Worm (Caenorhabditis elegans) whole organism, L2 larva: ENCODE data around the gene cdh-10.

Experiments used
- C34F6.9 ChIP-seq: fragments of 150-350 bp; optimal IDR thresholded peaks from 2 replicates; lab custom pipeline; 2014; ENCODE audit warnings: missing biosample characterization, missing genetic modification characterization
- F13H6.1 ChIP-seq: sonication (generic microtip); optimal IDR thresholded peaks from 2 replicates; lab custom pipeline; 2016; ENCODE audit warnings: missing genetic modification characterization, missing compliant biosample characterization
- R02D3.7 ChIP-seq: fragments of 150-350 bp; optimal IDR thresholded peaks from 2 replicates; lab custom pipeline; 2014; ENCODE audit warnings: missing biosample characterization, missing genetic modification characterization
- ZK546.5 ChIP-seq: sonication (generic microtip); optimal IDR thresholded peaks from 2 replicates; lab custom pipeline; 2017; ENCODE audit warnings: missing biosample characterization, missing genetic modification characterization
- alr-1 ChIP-seq: fragments of 150-350 bp; optimal IDR thresholded peaks from 2 replicates; lab custom pipeline; 2014; ENCODE audit warnings: missing biosample characterization, missing genetic modification characterization
- ama-1 ChIP-seq: fragments of 150-350 bp; optimal IDR thresholded peaks from 2 replicates; lab custom pipeline; 2018; ENCODE audit warnings: inconsistent platforms
- ceh-16 ChIP-seq: fragments of 150-350 bp; optimal IDR thresholded peaks from 2 replicates; lab custom pipeline; 2014; ENCODE audit warnings: missing biosample characterization, missing genetic modification characterization
- crh-2 ChIP-seq: sonication (generic microtip); optimal IDR thresholded peaks from 2 replicates; lab custom pipeline; 2017; ENCODE audit warnings: missing biosample characterization, missing genetic modification characterization
- dmd-4 ChIP-seq: sonication (generic microtip); optimal IDR thresholded peaks from 2 replicates; lab custom pipeline; 2017; ENCODE audit warnings: missing biosample characterization, missing genetic modification characterization
- egl-27 ChIP-seq: sonication (generic microtip); optimal IDR thresholded peaks from 3 replicates; lab custom pipeline; 2017; ENCODE audit warnings: missing biosample characterization, missing genetic modification reagents, missing genetic modification characterization
- elt-1 ChIP-seq: fragments of 150-350 bp; optimal IDR thresholded peaks from 2 replicates; lab custom pipeline; 2014; ENCODE audit warnings: missing biosample characterization, missing genetic modification characterization
- elt-3 ChIP-seq: sonication (generic microtip); optimal IDR thresholded peaks from 2 replicates; lab custom pipeline; 2017; ENCODE audit warnings: missing biosample characterization, missing genetic modification characterization
- fos-1 ChIP-seq: fragments of 150-350 bp; optimal IDR thresholded peaks from 2 replicates; lab custom pipeline; 2014; ENCODE audit warnings: missing biosample characterization, missing genetic modification characterization
- gmeb-1 ChIP-seq: fragments of 150-350 bp; optimal IDR thresholded peaks from 2 replicates; lab custom pipeline; 2014; ENCODE audit warnings: missing biosample characterization, missing genetic modification characterization
- lin-11 ChIP-seq: fragments of 150-350 bp; sonication (generic microtip); optimal IDR thresholded peaks from 2 replicates; lab custom pipeline; 2014; ENCODE audit warnings: missing biosample characterization, missing genetic modification characterization, inconsistent platforms, mixed read lengths
- lin-13 ChIP-seq: fragments of 150-350 bp; optimal IDR thresholded peaks from 2 replicates; lab custom pipeline; 2014; ENCODE audit warnings: missing biosample characterization, missing genetic modification reagents, missing genetic modification characterization
- lsy-2 ChIP-seq, 2 experiments: fragments of 150-350 bp in 1 of 2; sonication (generic microtip) in 1 of 2; optimal IDR thresholded peaks; 2 replicates each; lab custom pipeline; 2014 to 2017; ENCODE audit warnings: missing biosample characterization in 2 of 2, missing genetic modification characterization in 2 of 2
- mab-5 ChIP-seq: fragments of 150-350 bp; optimal IDR thresholded peaks from 2 replicates; lab custom pipeline; 2014; ENCODE audit warnings: missing biosample characterization, missing genetic modification characterization
- mbf-1 ChIP-seq: sonication (generic microtip); optimal IDR thresholded peaks from 2 replicates; lab custom pipeline; 2017; ENCODE audit warnings: missing biosample characterization, missing genetic modification characterization
- nhr-10 ChIP-seq: sonication (generic microtip); optimal IDR thresholded peaks from 2 replicates; lab custom pipeline; 2017; ENCODE audit warnings: missing biosample characterization, missing genetic modification characterization
- nhr-12 ChIP-seq: fragments of 150-350 bp; optimal IDR thresholded peaks from 2 replicates; lab custom pipeline; 2014; ENCODE audit warnings: missing biosample characterization, missing genetic modification characterization
- nhr-129 ChIP-seq: fragments of 150-350 bp; optimal IDR thresholded peaks from 2 replicates; lab custom pipeline; 2014; ENCODE audit warnings: missing biosample characterization, missing genetic modification characterization
- nhr-21 ChIP-seq: fragments of 150-350 bp; optimal IDR thresholded peaks from 2 replicates; lab custom pipeline; 2014; ENCODE audit warnings: missing biosample characterization, missing genetic modification characterization
- nhr-23 ChIP-seq: fragments of 150-350 bp; optimal IDR thresholded peaks from 2 replicates; lab custom pipeline; 2014; ENCODE audit warnings: missing biosample characterization, missing genetic modification reagents, missing genetic modification characterization
- nhr-237 ChIP-seq: fragments of 150-350 bp; optimal IDR thresholded peaks from 2 replicates; lab custom pipeline; 2014; ENCODE audit warnings: missing biosample characterization, missing genetic modification characterization
- nhr-6 ChIP-seq: fragments of 150-350 bp; optimal IDR thresholded peaks from 2 replicates; lab custom pipeline; 2014; ENCODE audit warnings: missing biosample characterization, missing genetic modification characterization
- nhr-77 ChIP-seq: fragments of 150-350 bp; optimal IDR thresholded peaks from 2 replicates; lab custom pipeline; 2014; ENCODE audit warnings: missing biosample characterization, missing genetic modification characterization
- peb-1 ChIP-seq: fragments of 150-350 bp; optimal IDR thresholded peaks from 2 replicates; lab custom pipeline; 2014; ENCODE audit warnings: missing biosample characterization, missing genetic modification characterization
- skn-1 ChIP-seq: sonication (generic microtip); optimal IDR thresholded peaks from 2 replicates; lab custom pipeline; 2017; ENCODE audit warnings: missing biosample characterization, missing genetic modification characterization
- sma-3 ChIP-seq: sonication (generic microtip); optimal IDR thresholded peaks from 2 replicates; lab custom pipeline; 2016; ENCODE audit warnings: missing genetic modification reagents, missing genetic modification characterization, missing compliant biosample characterization
- sma-9 ChIP-seq, 2 experiments: fragments of 150-350 bp in 1 of 2; sonication (generic microtip) in 1 of 2; optimal IDR thresholded peaks; 2 replicates each; lab custom pipeline; 2014 to 2016; ENCODE audit warnings: missing genetic modification characterization in 2 of 2, mild to moderate bottlenecking in 1 of 2, missing biosample characterization in 1 of 2, missing compliant biosample characterization in 1 of 2, missing genetic modification reagents in 1 of 2, moderate library complexity in 1 of 2
- snpc-4 ChIP-seq: fragments of 150-350 bp; optimal IDR thresholded peaks from 2 replicates; lab custom pipeline; 2014; ENCODE audit warnings: missing biosample characterization, missing genetic modification characterization
- unc-39 ChIP-seq: fragments of 150-350 bp; optimal IDR thresholded peaks from 2 replicates; lab custom pipeline; 2014; ENCODE audit warnings: missing biosample characterization, missing genetic modification characterization
- unc-55 ChIP-seq: fragments of 150-350 bp; sonication (generic microtip); optimal IDR thresholded peaks from 3 replicates; lab custom pipeline; 2014; ENCODE audit warnings: missing biosample characterization, missing genetic modification reagents, missing genetic modification characterization
- unc-62 ChIP-seq: fragments of 150-350 bp; optimal IDR thresholded peaks from 2 replicates; lab custom pipeline; 2014; ENCODE audit warnings: missing biosample characterization, missing genetic modification reagents, missing genetic modification characterization
- zag-1 ChIP-seq: fragments of 150-350 bp; optimal IDR thresholded peaks from 2 replicates; lab custom pipeline; 2014; ENCODE audit warnings: missing biosample characterization, missing genetic modification characterization
- ztf-1 ChIP-seq: fragments of 200-800 bp; sonication (Bioruptor generic); conservative IDR thresholded peaks from 2 replicates; pipeline ENCODE4 v1.3.6; 2022; ENCODE audit warnings: missing genetic modification characterization, missing compliant biosample characterization
- ztf-4 ChIP-seq: fragments of 150-350 bp; optimal IDR thresholded peaks from 2 replicates; lab custom pipeline; 2014; ENCODE audit warnings: missing biosample characterization, missing genetic modification characterization

cdh-10 gene

ce11 chrIV:2476386-2476785 is 13.2 kb upstream of the cdh-10 start, which contains the start of gene grd-16:
grd-16 (plus strand) TSS chrIV:2476686.
- TF ChIP-seq nhr-6 (tag; lab: Kevin White, UChicago) (no peak), unc-39 (tag; lab: Kevin White, UChicago) (no peak), F13H6.1 (tag; lab: Kevin White, UChicago) (no peak), sma-9 (GFP tag; optimal IDR thresholded peaks at IDR 0.05; lab: Kevin White, UChicago) (no peak), sma-9 (tag; optimal IDR thresholded peaks at IDR 0.05; lab: Kevin White, UChicago) (no peak), nhr-237 (no peak), lin-11 (tag; lab: Kevin White, UChicago) (no peak), mbf-1 (no peak), nhr-129 (tag; lab: Kevin White, UChicago) (no peak), alr-1 (tag; lab: Kevin White, UChicago) (no peak), skn-1 (no peak), ztf-1 (no peak), ama-1 (no peak), crh-2 (tag; lab: Kevin White, UChicago) (no peak), lin-13 (GFP tag; lab: Kevin White, UChicago) (no peak), elt-1 (tag; lab: Kevin White, UChicago) (no peak), gmeb-1 (tag; lab: Kevin White, UChicago) (no peak), ZK546.5 (tag; lab: Kevin White, UChicago) (no peak)

DNA sequence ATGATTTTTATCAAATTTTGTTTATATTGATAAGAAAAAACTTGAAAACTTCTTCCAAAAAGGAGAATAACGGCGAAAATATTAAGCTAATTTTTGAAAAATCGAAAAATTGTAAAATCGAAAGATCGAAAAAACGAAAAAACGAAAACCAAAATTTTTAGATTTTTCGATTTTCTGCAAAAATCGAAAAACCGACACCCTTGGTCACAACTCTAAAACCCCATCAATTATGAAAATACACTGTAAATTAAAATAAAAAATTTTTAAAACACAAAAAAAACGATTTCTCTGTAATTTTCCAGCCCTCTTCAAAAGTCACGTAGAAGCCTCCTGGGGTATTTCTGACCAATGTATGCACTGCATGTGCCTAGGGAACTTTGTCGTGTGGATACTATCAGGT is 6.9 kb upstream of the cdh-10 start, which contains the start of gene ilys-1:
Gene ilys-1, plus strand, starts transcription at position 301 of the 400 bp plus-strand sequence.
- TF ChIP-seq gmeb-1 (tag; lab: Kevin White, UChicago) (no peak), sma-3 (GFP tag; lab: Kevin White, UChicago) (no peak), nhr-12 (tag; lab: Kevin White, UChicago) (no peak), lin-11 (tag; lab: Kevin White, UChicago) (no peak), nhr-6 (tag; lab: Kevin White, UChicago) (no peak), ztf-4 (tag; lab: Kevin White, UChicago) (no peak), alr-1 (tag; lab: Kevin White, UChicago) (no peak), peb-1 (tag; lab: Kevin White, UChicago) (no peak), lsy-2 (tag; optimal IDR thresholded peaks at IDR 0.05; lab: Kevin White, UChicago) (no peak), ama-1 (no peak), nhr-21 (tag; lab: Kevin White, UChicago) (no peak), elt-3 (no peak), ceh-16 (tag; lab: Kevin White, UChicago) (no peak), sma-9 (GFP tag; optimal IDR thresholded peaks at IDR 0.05; lab: Kevin White, UChicago) (no peak), sma-9 (tag; optimal IDR thresholded peaks at IDR 0.05; lab: Kevin White, UChicago) (no peak), mab-5 (tag; lab: Kevin White, UChicago) (no peak), R02D3.7 (tag; lab: Kevin White, UChicago) (no peak), C34F6.9 (tag; lab: Kevin White, UChicago) (no peak), mbf-1 (no peak), dmd-4 (no peak), zag-1 (no peak)

DNA sequence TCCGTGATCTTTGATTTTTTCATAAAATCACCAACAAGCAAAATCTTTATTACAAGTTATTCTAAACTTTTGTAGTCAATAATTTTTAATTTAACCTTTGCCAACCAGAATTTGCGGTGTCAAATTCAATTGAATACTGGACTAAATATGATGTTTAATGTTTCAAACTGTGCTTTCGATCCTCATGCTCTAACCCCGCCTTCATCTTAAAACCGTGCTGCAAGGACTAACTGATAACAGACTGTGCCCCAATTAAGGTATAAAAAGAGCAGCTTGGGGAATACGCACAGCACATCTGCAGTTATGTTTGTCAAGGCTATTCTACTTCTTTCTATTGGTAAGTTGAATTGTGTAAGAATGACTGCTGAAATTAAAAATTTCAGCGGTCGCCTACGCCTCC is 4.2 kb upstream of the cdh-10 start, which contains the start of gene ilys-2:
Gene ilys-2, plus strand, starts transcription at position 301 of the 400 bp plus-strand sequence.
- TF ChIP-seq mbf-1 (no peak), egl-27 (tag; lab: Kevin White, UChicago) (no peak)
- TF ChIP-seq, all 48 proteins: peak for 0

DNA sequence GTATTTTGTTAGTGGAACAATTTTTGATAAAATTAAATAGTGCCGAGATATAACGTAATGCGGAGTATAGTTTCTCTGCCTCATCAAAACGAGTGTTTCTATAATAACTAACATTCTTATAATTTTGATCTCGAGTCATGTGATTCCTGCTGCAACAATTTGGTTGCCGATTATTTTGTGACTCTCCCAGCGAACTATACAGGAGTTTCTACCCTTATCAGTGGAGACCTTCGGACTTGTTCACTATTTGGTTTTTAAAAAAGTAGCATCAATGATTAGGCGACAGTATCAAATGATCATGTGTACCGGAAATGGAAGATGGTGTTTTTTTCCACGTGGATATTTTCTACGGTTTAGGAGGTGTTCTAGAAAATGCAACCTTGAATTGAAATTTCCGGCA is 3.1 kb upstream of the cdh-10 start:
- TF ChIP-seq nhr-23 (no peak), sma-9 (GFP tag; optimal IDR thresholded peaks at IDR 0.05; lab: Kevin White, UChicago) (peak; percentile 31), sma-9 (tag; optimal IDR thresholded peaks at IDR 0.05; lab: Kevin White, UChicago) (no peak), gmeb-1 (tag; lab: Kevin White, UChicago) (peak; percentile 14), fos-1 (tag; lab: Kevin White, UChicago) (peak; percentile 19)

- no peak for TF ChIP-seq R02D3.7 (tag; lab: Kevin White, UChicago)
- no peak for TF ChIP-seq nhr-77 (tag; lab: Kevin White, UChicago)
- TF ChIP-seq sma-3 (GFP tag; lab: Kevin White, UChicago), result no peak
- no peak for TF ChIP-seq ceh-16 (tag; lab: Kevin White, UChicago)
- no peak for TF ChIP-seq fos-1 (tag; lab: Kevin White, UChicago)
- TF ChIP-seq snpc-4, result no peak
- no peak for TF ChIP-seq unc-55
- no peak for TF ChIP-seq dmd-4
- TF ChIP-seq nhr-10 (tag; lab: Kevin White, UChicago), result no peak
- no peak for TF ChIP-seq unc-62 (GFP tag; lab: Kevin White, UChicago)
- no peak for TF ChIP-seq lsy-2 (tag; optimal IDR thresholded peaks at IDR 0.05; lab: Kevin White, UChicago)
- TF ChIP-seq nhr-12 (tag; lab: Kevin White, UChicago), result no peak
- TF ChIP-seq unc-39 (tag; lab: Kevin White, UChicago), result no peak
- TF ChIP-seq gmeb-1 (tag; lab: Kevin White, UChicago), result no peak
- TF ChIP-seq elt-3, result no peak
- TF ChIP-seq ztf-4 (tag; lab: Kevin White, UChicago), result no peak
- TF ChIP-seq nhr-129 (tag; lab: Kevin White, UChicago), result no peak
Observed at ce11 chrIV:2464156-2464555, 987 bp upstream of the cdh-10 start, which contains the start of gene ilys-3. ilys-3 (plus strand) TSS chrIV:2464456.
